Worm (Caenorhabditis elegans): ENCODE data around the gene ceh-49.

Gene ceh-49

ce11 chrV:6110533-6110932, 9.5 kb downstream of the ceh-49 start, which contains the start of gene F17A9.4:
F17A9.4 (minus strand) TSS chrV:6110629.
- TF ChIP-seq sea-1 (GFP tag; conservative IDR thresholded peaks at IDR 0.05): no peak
- no peak for TF ChIP-seq ceh-36 (tag; optimal IDR thresholded peaks at IDR 0.05)
- TF ChIP-seq flt-1 (GFP tag; IDR thresholded peaks at IDR 0.05): no peak
- no peak for TF ChIP-seq pes-1 (GFP tag; IDR thresholded peaks at IDR 0.05)
- TF ChIP-seq F13C5.2 (tag; optimal IDR thresholded peaks at IDR 0.05): no peak
- TF ChIP-seq scrt-1 (GFP tag; IDR thresholded peaks at IDR 0.05): no peak
- TF ChIP-seq aly-1 (tag; optimal IDR thresholded peaks at IDR 0.05): no peak
- TF ChIP-seq ets-7 (tag; optimal IDR thresholded peaks at IDR 0.05): no peak
- no peak for TF ChIP-seq tbx-37 (GFP tag; conservative IDR thresholded peaks at IDR 0.05)
- TF ChIP-seq hmg-4 (GFP tag; optimal IDR thresholded peaks at IDR 0.05): no peak
- no peak for TF ChIP-seq hnd-1 (tag; optimal IDR thresholded peaks at IDR 0.05)
- no peak for TF ChIP-seq ama-1 (optimal IDR thresholded peaks at IDR 0.05)

DNA sequence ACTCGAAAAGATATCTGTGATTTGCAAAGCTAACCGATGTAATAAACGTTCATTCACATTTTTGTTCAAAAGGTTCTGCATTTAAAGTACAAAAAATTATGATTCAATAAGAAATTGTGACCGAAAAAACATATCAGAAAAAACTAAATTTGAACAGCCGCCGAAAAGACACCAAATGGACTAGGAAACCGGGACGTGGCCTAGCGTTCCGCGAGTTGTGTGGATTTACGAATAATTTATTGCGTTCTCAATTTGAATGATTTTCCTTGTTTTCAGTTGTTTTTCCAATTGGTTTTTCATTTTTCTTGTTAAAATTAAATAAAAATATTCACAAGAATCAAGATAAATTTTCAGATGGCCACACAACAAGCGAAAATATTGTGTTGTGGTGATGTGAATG, 12.5 kb downstream of the ceh-49 start, which contains the start of gene cwf-19L1:
cwf-19L1 (plus strand) TSS at position 355 of the 400 bp plus-strand sequence.
- TF ChIP-seq pes-1 (GFP tag; IDR thresholded peaks at IDR 0.05): peak; percentile 68
- TF ChIP-seq tbx-37 (GFP tag; conservative IDR thresholded peaks at IDR 0.05): peak; percentile 71
- no peak for TF ChIP-seq aly-1 (tag; optimal IDR thresholded peaks at IDR 0.05)

- TF ChIP-seq hmbx-1 (tag; optimal IDR thresholded peaks at IDR 0.05) (no peak), tbx-11 (GFP tag; IDR thresholded peaks at IDR 0.05) (no peak), ceh-36 (tag; optimal IDR thresholded peaks at IDR 0.05) (no peak), hnd-1 (tag; optimal IDR thresholded peaks at IDR 0.05) (no peak), flt-1 (GFP tag; IDR thresholded peaks at IDR 0.05) (no peak), aly-1 (tag; optimal IDR thresholded peaks at IDR 0.05) (no peak), sea-1 (GFP tag; conservative IDR thresholded peaks at IDR 0.05) (no peak), tra-4 (tag; optimal IDR thresholded peaks at IDR 0.05) (no peak), pes-1 (GFP tag; IDR thresholded peaks at IDR 0.05) (no peak), scrt-1 (GFP tag; IDR thresholded peaks at IDR 0.05) (no peak), F13C5.2 (tag; optimal IDR thresholded peaks at IDR 0.05) (no peak)
Measured at ce11 chrV:6105374-6105773, 14.6 kb downstream of the ceh-49 start, which contains the start of gene atf-8. atf-8 (plus strand) TSS chrV:6105607.

DNA sequence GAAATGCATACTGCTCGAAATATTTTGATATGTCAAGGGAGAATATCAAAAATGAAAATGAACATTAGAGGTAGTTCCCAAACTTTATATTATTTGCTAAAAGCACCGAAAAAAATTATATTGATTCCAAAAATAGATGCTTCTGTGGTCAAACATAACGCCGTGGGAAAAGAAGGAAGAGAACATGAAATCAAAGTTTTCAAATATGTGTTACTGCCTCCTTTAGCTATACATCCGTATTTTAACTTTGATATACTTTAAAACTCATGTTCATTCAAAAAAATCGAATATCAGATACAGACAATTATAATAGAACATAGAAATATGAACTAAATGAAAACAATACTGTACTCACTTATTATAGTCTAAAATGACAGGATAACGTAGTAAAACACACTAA, 16.6 kb downstream of the ceh-49 start, which contains the start of gene Y38A10A.11:
Y38A10A.11 (minus strand) TSS at position 101 of the 400 bp plus-strand sequence.
- TF ChIP-seq B0310.2 (tag; optimal IDR thresholded peaks at IDR 0.05): no peak
- TF ChIP-seq tbx-11 (GFP tag; IDR thresholded peaks at IDR 0.05): no peak

ce11 chrV:6101243-6101898, 18.6 kb downstream of the ceh-49 start:
- TF ChIP-seq hnd-1 (tag; optimal IDR thresholded peaks at IDR 0.05): no peak
- TF ChIP-seq hmg-4 (GFP tag; optimal IDR thresholded peaks at IDR 0.05): no peak
- no peak for TF ChIP-seq pes-1 (GFP tag; IDR thresholded peaks at IDR 0.05)
- no peak for TF ChIP-seq B0310.2 (tag; optimal IDR thresholded peaks at IDR 0.05)
- TF ChIP-seq ets-7 (tag; optimal IDR thresholded peaks at IDR 0.05): no peak
- TF ChIP-seq sea-1 (GFP tag; conservative IDR thresholded peaks at IDR 0.05): no peak
- no peak for TF ChIP-seq scrt-1 (GFP tag; IDR thresholded peaks at IDR 0.05)
- TF ChIP-seq aly-1 (tag; optimal IDR thresholded peaks at IDR 0.05): no peak
- TF ChIP-seq ceh-36 (tag; optimal IDR thresholded peaks at IDR 0.05): no peak
- no peak for TF ChIP-seq hmbx-1 (tag; optimal IDR thresholded peaks at IDR 0.05)
- TF ChIP-seq flt-1 (GFP tag; IDR thresholded peaks at IDR 0.05): no peak
- no peak for TF ChIP-seq ama-1 (optimal IDR thresholded peaks at IDR 0.05)
- no peak for TF ChIP-seq tbx-37 (GFP tag; conservative IDR thresholded peaks at IDR 0.05)
- no peak for TF ChIP-seq ceh-13 (GFP tag; optimal IDR thresholded peaks at IDR 0.05)
- TF ChIP-seq tra-4 (tag; optimal IDR thresholded peaks at IDR 0.05): no peak
- TF ChIP-seq tbx-11 (GFP tag; IDR thresholded peaks at IDR 0.05): no peak
- TF ChIP-seq F13C5.2 (tag; optimal IDR thresholded peaks at IDR 0.05): no peak

DNA sequence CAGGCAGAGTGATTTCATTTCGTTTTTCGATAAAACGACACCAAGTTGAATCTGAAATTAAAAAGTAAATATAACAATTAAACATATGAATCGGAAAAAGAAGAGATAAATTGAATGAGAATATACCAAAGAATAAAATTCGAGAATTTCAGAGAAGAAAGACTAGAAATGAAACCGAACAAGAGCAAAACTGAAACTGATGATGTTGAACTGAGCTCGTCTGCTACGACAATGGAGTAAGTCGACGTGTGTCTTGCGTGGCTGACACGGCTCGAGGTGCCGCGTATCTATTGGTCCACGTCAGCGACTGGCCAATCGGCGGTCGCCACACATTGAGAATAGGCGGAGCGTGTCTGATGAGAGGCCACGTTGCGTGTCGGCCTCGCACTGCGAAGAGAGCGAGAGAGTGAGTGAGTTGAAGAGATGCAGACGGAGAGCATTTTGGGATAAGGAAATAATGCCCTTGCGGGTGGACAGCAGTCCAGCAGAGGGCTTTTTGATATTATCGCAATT, 19.5 kb downstream of the ceh-49 start, which contains the start of gene crt-1:
crt-1 (minus strand) TSS at position 51 of the 513 bp plus-strand sequence.
- TF ChIP-seq tbx-11 (GFP tag; IDR thresholded peaks at IDR 0.05) (no peak), aly-1 (tag; optimal IDR thresholded peaks at IDR 0.05) (no peak), F13C5.2 (tag; optimal IDR thresholded peaks at IDR 0.05) (peak; percentile 33), B0310.2 (tag; optimal IDR thresholded peaks at IDR 0.05) (no peak), ceh-36 (tag; optimal IDR thresholded peaks at IDR 0.05) (no peak), hnd-1 (tag; optimal IDR thresholded peaks at IDR 0.05) (no peak), scrt-1 (GFP tag; IDR thresholded peaks at IDR 0.05) (no peak), ets-7 (tag; optimal IDR thresholded peaks at IDR 0.05) (no peak), pes-1 (GFP tag; IDR thresholded peaks at IDR 0.05) (no peak), ama-1 (optimal IDR thresholded peaks at IDR 0.05) (no peak), tbx-37 (GFP tag; conservative IDR thresholded peaks at IDR 0.05) (no peak), hmg-4 (GFP tag; optimal IDR thresholded peaks at IDR 0.05) (peak; percentile 59), flt-1 (GFP tag; IDR thresholded peaks at IDR 0.05) (no peak), tra-4 (tag; optimal IDR thresholded peaks at IDR 0.05) (no peak), ceh-13 (GFP tag; optimal IDR thresholded peaks at IDR 0.05) (no peak), sea-1 (GFP tag; conservative IDR thresholded peaks at IDR 0.05) (0 out of 2 replicates have a peak, but pooled peaks have one; percentile 43)

DNA sequence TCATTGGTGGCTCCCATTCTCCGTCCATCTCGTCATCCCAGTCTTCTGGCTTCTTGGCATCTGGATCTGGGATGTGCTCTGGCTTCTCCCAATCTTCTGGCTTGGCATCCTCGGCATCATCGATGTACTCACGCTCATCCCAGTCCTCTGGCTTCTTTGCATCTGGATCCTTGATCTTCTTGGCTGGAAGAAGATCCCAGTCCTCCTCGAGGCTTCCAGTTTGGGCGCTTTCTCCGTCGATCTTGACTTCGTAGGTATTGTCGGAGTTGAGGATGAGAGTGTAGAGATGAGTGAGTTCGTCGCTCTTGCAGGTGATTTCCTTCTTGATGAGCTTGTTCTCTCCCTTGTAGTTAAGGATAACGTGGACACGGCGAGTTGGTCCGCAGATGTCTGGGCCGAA, 20.4 kb downstream of the ceh-49 start:
- no peak for TF ChIP-seq flt-1 (GFP tag; IDR thresholded peaks at IDR 0.05)
- TF ChIP-seq tbx-11 (GFP tag; IDR thresholded peaks at IDR 0.05): no peak
- TF ChIP-seq hnd-1 (tag; optimal IDR thresholded peaks at IDR 0.05): no peak
- no peak for TF ChIP-seq tra-4 (tag; optimal IDR thresholded peaks at IDR 0.05)
- TF ChIP-seq hmg-4 (GFP tag; optimal IDR thresholded peaks at IDR 0.05): no peak
- no peak for TF ChIP-seq ceh-13 (GFP tag; optimal IDR thresholded peaks at IDR 0.05)
- TF ChIP-seq ama-1 (optimal IDR thresholded peaks at IDR 0.05): no peak
- no peak for TF ChIP-seq hmbx-1 (tag; optimal IDR thresholded peaks at IDR 0.05)
- no peak for TF ChIP-seq B0310.2 (tag; optimal IDR thresholded peaks at IDR 0.05)
- no peak for TF ChIP-seq tbx-37 (GFP tag; conservative IDR thresholded peaks at IDR 0.05)
- no peak for TF ChIP-seq ceh-36 (tag; optimal IDR thresholded peaks at IDR 0.05)
- no peak for TF ChIP-seq F13C5.2 (tag; optimal IDR thresholded peaks at IDR 0.05)
- no peak for TF ChIP-seq ets-7 (tag; optimal IDR thresholded peaks at IDR 0.05)
- no peak for TF ChIP-seq scrt-1 (GFP tag; IDR thresholded peaks at IDR 0.05)
